Fruit fly (Drosophila melanogaster) whole organism, pupa: Measurements from ENCODE around the gene PolI.

ENCODE experiments used
- CG10348 ChIP-seq: fragments of 200-800 bp; sonication (Bioruptor generic); IDR thresholded peaks from 2 replicates; pipeline ENCODE4 v1.3.6; 2022; ENCODE audit warnings: missing biosample characterization, missing genetic modification characterization
- CG12605 ChIP-seq: fragments of 200-800 bp; sonication (Bioruptor generic); IDR thresholded peaks from 2 replicates; pipeline ENCODE4 v1.3.6; 2022; ENCODE audit warnings: missing biosample characterization, missing genetic modification characterization
- CG13204 ChIP-seq: fragments of 200-800 bp; sonication (Bioruptor generic); optimal IDR thresholded peaks from 2 replicates; lab custom pipeline; 2018; ENCODE audit warnings: missing biosample characterization, mild to moderate bottlenecking, missing genetic modification characterization, moderate library complexity
- CG14655 ChIP-seq: fragments of 200-800 bp; sonication (Bioruptor generic); optimal IDR thresholded peaks from 3 replicates; lab custom pipeline; 2017; ENCODE audit warnings: mild to moderate bottlenecking, missing biosample characterization, missing genetic modification reagents, missing genetic modification characterization
- CG15710 ChIP-seq: fragments of 200-800 bp; sonication (Bioruptor generic); optimal IDR thresholded peaks from 2 replicates; lab custom pipeline; 2018; ENCODE audit warnings: missing biosample characterization, mild to moderate bottlenecking, missing genetic modification characterization, moderate library complexity
- CG17806 ChIP-seq: fragments of 200-800 bp; sonication (Bioruptor generic); optimal IDR thresholded peaks from 2 replicates; lab custom pipeline; 2018; ENCODE audit warnings: missing biosample characterization, mild to moderate bottlenecking, missing genetic modification characterization, moderate library complexity
- CG32121 ChIP-seq: fragments of 200-800 bp; sonication (Bioruptor generic); IDR thresholded peaks from 2 replicates; pipeline ENCODE4 v1.3.6; 2022; ENCODE audit warnings: missing biosample characterization, missing genetic modification characterization
- CG34367 ChIP-seq: fragments of 200-800 bp; sonication (Bioruptor generic); optimal IDR thresholded peaks from 2 replicates; lab custom pipeline; 2018; ENCODE audit warnings: missing biosample characterization, mild to moderate bottlenecking, missing genetic modification characterization
- CG4496 ChIP-seq: fragments of 200-800 bp; sonication (Bioruptor generic); IDR thresholded peaks from 3 replicates; pipeline ENCODE4 v1.3.6; 2022; ENCODE audit warnings: missing biosample characterization, missing genetic modification characterization
- CG8159 ChIP-seq: fragments of 200-800 bp; sonication (Bioruptor generic); optimal IDR thresholded peaks from 3 replicates; lab custom pipeline; 2018; ENCODE audit warnings: missing biosample characterization, mild to moderate bottlenecking, missing genetic modification characterization, moderate library complexity
- CG8301 ChIP-seq: fragments of 200-800 bp; sonication (Bioruptor generic); optimal IDR thresholded peaks from 2 replicates; lab custom pipeline; 2018; ENCODE audit warnings: missing biosample characterization, mild to moderate bottlenecking, missing genetic modification characterization
- CG9948 ChIP-seq: fragments of 200-800 bp; sonication (Bioruptor generic); optimal IDR thresholded peaks from 2 replicates; lab custom pipeline; 2018; ENCODE audit warnings: missing biosample characterization, mild to moderate bottlenecking, missing genetic modification characterization, moderate library complexity
- D1 ChIP-seq: fragments of 200-800 bp; sonication (Bioruptor generic); optimal IDR thresholded peaks from 2 replicates; lab custom pipeline; 2018; ENCODE audit warnings: missing biosample characterization, mild to moderate bottlenecking, missing genetic modification characterization, moderate library complexity
- EcR ChIP-seq: fragments of 200-800 bp; sonication (Bioruptor generic); optimal IDR thresholded peaks from 3 replicates; lab custom pipeline; 2019; ENCODE audit warnings: missing biosample characterization, missing genetic modification characterization, mild to moderate bottlenecking, moderate library complexity, missing genetic modification reagents
- Ets98B ChIP-seq: fragments of 200-800 bp; sonication (Bioruptor generic); IDR thresholded peaks from 2 replicates; pipeline ENCODE4 v1.3.6; 2022; ENCODE audit warnings: missing biosample characterization, missing genetic modification characterization
- Pif1A ChIP-seq: fragments of 200-800 bp; sonication (Bioruptor generic); optimal IDR thresholded peaks from 3 replicates; lab custom pipeline; 2016; ENCODE audit warnings: missing biosample characterization, missing genetic modification characterization
- Pif1B ChIP-seq: fragments of 200-800 bp; sonication (Bioruptor generic); optimal IDR thresholded peaks from 3 replicates; lab custom pipeline; 2016; ENCODE audit warnings: missing biosample characterization, missing genetic modification characterization
- Snoo ChIP-seq: fragments of 200-800 bp; sonication (Bioruptor generic); optimal IDR thresholded peaks from 3 replicates; lab custom pipeline; 2017; ENCODE audit warnings: missing biosample characterization, mild to moderate bottlenecking, missing genetic modification characterization, inconsistent platforms
- fd96Ca ChIP-seq: fragments of 200-800 bp; sonication (Bioruptor generic); IDR thresholded peaks from 3 replicates; pipeline ENCODE4 v1.3.6; 2022; ENCODE audit warnings: missing biosample characterization, missing genetic modification characterization
- gl ChIP-seq: fragments of 200-800 bp; sonication (Bioruptor generic); optimal IDR thresholded peaks from 2 replicates; lab custom pipeline; 2018; ENCODE audit warnings: missing biosample characterization, mild to moderate bottlenecking, missing genetic modification characterization
- rn ChIP-seq: fragments of 200-800 bp; sonication (Bioruptor generic); IDR thresholded peaks from 2 replicates; pipeline ENCODE4 v1.3.6; 2022; ENCODE audit warnings: missing biosample characterization, missing genetic modification characterization

PolI gene

DNA sequence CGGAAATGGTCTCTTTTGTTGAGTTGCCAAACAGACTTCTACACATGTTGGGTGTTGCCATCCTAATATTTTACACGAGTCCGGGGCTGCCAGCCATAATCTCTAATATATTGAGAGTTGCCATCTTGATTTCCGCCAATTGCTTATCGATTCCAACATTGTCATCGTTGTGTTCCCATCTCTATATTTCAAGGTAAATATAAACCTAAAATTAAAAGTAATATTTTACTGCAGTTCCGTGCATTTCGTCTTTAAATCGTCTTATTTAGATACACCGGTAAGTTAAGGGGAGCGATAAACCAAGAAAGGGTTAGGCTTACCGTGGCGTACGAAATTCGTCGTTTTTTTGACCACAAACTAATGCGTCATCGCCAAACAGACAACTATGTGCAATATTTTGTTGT, at the start of gene PolI:
TSS of gene PolI (plus strand) at position 138 of the 404 bp plus-strand sequence.
- no peak for TF ChIP-seq Pif1B (GFP tag; lab: Kevin White, UChicago)
- no peak for TF ChIP-seq fd96Ca (GFP tag; lab: Robert Waterston, UW)
- no peak for TF ChIP-seq D1 (tag; lab: Kevin White, UChicago)
- no peak for TF ChIP-seq CG8301 (tag; lab: Kevin White, UChicago)
- TF ChIP-seq Ets98B (GFP tag; lab: Robert Waterston, UW): no peak
- no peak for TF ChIP-seq CG13204 (GFP tag; lab: Kevin White, UChicago)
- TF ChIP-seq rn (GFP tag; lab: Robert Waterston, UW): no peak
- TF ChIP-seq CG9948 (tag; lab: Kevin White, UChicago): no peak
- no peak for TF ChIP-seq EcR (GFP tag; lab: Kevin White, UChicago)
- TF ChIP-seq CG12605 (GFP tag; lab: Robert Waterston, UW): no peak
- TF ChIP-seq CG32121 (GFP tag; lab: Robert Waterston, UW): no peak
- TF ChIP-seq gl (tag; lab: Kevin White, UChicago): no peak
- no peak for TF ChIP-seq Snoo (tag; lab: Kevin White, UChicago)
- TF ChIP-seq CG8159 (tag; lab: Kevin White, UChicago): no peak
- TF ChIP-seq CG15710: no peak
- no peak for TF ChIP-seq CG4496 (GFP tag; lab: Robert Waterston, UW)
- TF ChIP-seq CG14655 (GFP tag; lab: Kevin White, UChicago): no peak
- no peak for TF ChIP-seq CG17806 (tag; lab: Kevin White, UChicago)
- TF ChIP-seq CG34367 (tag; lab: Kevin White, UChicago): no peak
- no peak for TF ChIP-seq CG10348

DNA sequence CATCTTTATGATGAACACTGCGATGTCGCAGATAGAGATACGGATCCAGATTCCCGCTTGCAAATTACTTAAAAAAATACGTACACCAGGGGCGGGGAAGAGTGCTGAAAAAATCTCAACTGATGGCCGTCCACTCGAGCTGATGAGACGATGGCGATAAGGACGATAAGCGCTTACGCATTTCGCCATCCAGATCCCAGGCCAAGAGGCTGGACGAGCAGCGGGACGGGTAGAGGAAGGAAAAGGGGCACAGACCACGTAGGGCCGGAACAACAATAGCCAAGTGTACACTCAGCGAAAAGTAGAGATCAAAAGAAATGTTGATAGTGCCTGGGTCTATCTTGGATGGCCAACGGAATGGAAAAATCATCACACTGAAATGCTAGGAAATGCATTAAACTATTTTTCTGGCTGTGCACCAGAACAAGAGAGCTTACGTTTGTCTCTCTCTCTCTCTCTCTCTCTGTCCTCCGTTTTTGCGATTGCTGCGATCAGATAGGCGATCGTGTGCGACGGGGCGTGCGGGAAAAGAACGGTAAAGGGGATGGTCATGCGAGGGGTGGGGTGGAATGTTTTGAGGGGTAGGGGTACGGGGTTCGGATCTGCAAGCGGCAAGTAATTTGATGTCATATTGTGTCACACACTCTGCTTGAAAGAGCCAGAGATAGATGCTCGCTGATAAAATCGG, 45.7 kb upstream of the PolI start:
- TF ChIP-seq CG9948 (tag; lab: Kevin White, UChicago): no peak
- TF ChIP-seq CG8159 (tag; lab: Kevin White, UChicago): peak; percentile 27
- TF ChIP-seq CG32121 (GFP tag; lab: Robert Waterston, UW): no peak
- TF ChIP-seq fd96Ca (GFP tag; lab: Robert Waterston, UW): 0 out of 3 replicates have a peak, but pooled peaks have one; percentile 9
- no peak for TF ChIP-seq CG13204 (GFP tag; lab: Kevin White, UChicago)
- no peak for TF ChIP-seq CG34367 (tag; lab: Kevin White, UChicago)
- peak; percentile 7 for TF ChIP-seq CG17806 (tag; lab: Kevin White, UChicago)
- TF ChIP-seq Ets98B (GFP tag; lab: Robert Waterston, UW): no peak
- TF ChIP-seq D1 (tag; lab: Kevin White, UChicago): no peak
- TF ChIP-seq Snoo (tag; lab: Kevin White, UChicago): no peak
- no peak for TF ChIP-seq CG14655 (GFP tag; lab: Kevin White, UChicago)
- TF ChIP-seq Pif1B (GFP tag; lab: Kevin White, UChicago): no peak
- TF ChIP-seq EcR (GFP tag; lab: Kevin White, UChicago): no peak
- TF ChIP-seq CG4496 (GFP tag; lab: Robert Waterston, UW): no peak
- no peak for TF ChIP-seq CG8301 (tag; lab: Kevin White, UChicago)
- TF ChIP-seq, all 21 proteins: peak for 3

DNA sequence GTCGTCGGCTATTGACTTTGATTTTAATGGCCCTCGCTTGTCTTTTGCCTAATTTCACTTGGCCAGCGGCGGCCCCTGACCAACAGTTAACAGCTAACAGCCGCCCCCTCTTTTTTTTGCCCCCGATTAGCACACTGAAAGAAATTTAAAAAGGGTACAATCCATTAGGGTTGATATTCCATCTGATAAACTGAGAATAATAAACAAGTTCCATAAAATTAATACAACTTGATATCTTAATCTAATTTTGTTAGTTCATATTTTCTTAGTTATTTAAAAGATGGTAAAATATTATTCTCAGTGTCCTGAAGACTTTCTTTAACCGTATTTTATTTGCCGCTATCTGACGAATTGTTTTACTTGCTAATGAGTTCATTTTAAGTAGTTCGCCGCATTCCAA, 43.8 kb upstream of the PolI start:
- TF ChIP-seq CG32121 (GFP tag; lab: Robert Waterston, UW): no peak
- no peak for TF ChIP-seq Ets98B (GFP tag; lab: Robert Waterston, UW)
- no peak for TF ChIP-seq CG10348
- no peak for TF ChIP-seq gl (tag; lab: Kevin White, UChicago)
- no peak for TF ChIP-seq CG8159 (tag; lab: Kevin White, UChicago)
- TF ChIP-seq CG8301 (tag; lab: Kevin White, UChicago): no peak
- TF ChIP-seq CG17806 (tag; lab: Kevin White, UChicago): no peak
- no peak for TF ChIP-seq EcR (GFP tag; lab: Kevin White, UChicago)
- no peak for TF ChIP-seq Pif1A
- no peak for TF ChIP-seq fd96Ca (GFP tag; lab: Robert Waterston, UW)
- TF ChIP-seq CG14655 (GFP tag; lab: Kevin White, UChicago): no peak

DNA sequence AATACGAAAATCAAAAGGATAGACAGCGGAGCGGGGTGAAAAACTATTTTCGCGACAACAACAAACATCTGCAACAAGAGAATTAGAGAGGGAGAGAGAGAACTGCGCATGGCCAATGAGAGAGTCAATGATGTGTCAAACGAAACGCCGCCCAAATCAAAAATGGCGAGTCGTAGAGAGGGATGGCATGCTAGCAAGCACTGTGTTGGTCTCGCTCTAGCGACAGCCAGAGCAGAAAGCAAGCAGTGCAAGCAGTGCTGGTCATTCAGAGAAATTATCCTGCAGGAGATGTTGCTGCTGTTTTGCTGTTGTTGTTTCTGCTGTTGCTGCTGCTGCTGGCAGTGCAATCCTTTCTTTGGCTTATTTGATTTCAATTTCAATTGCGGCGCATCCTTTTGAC, 42.4 kb upstream of the PolI start:
- no peak for TF ChIP-seq CG13204 (GFP tag; lab: Kevin White, UChicago)
- TF ChIP-seq Ets98B (GFP tag; lab: Robert Waterston, UW): no peak
- TF ChIP-seq CG17806 (tag; lab: Kevin White, UChicago): no peak
- TF ChIP-seq EcR (GFP tag; lab: Kevin White, UChicago): no peak
- no peak for TF ChIP-seq CG9948 (tag; lab: Kevin White, UChicago)
- no peak for TF ChIP-seq CG4496 (GFP tag; lab: Robert Waterston, UW)
- no peak for TF ChIP-seq CG10348
- TF ChIP-seq CG32121 (GFP tag; lab: Robert Waterston, UW): 0 out of 2 replicates have a peak, but pooled peaks have one; percentile 30
- no peak for TF ChIP-seq Pif1B (GFP tag; lab: Kevin White, UChicago)
- no peak for TF ChIP-seq CG12605 (GFP tag; lab: Robert Waterston, UW)
- no peak for TF ChIP-seq Pif1A
- TF ChIP-seq CG8159 (tag; lab: Kevin White, UChicago): no peak
- no peak for TF ChIP-seq D1 (tag; lab: Kevin White, UChicago)
- no peak for TF ChIP-seq CG34367 (tag; lab: Kevin White, UChicago)
- no peak for TF ChIP-seq Snoo (tag; lab: Kevin White, UChicago)
- no peak for TF ChIP-seq gl (tag; lab: Kevin White, UChicago)
- 0 out of 3 replicates have a peak, but pooled peaks have one; percentile 24 for TF ChIP-seq fd96Ca (GFP tag; lab: Robert Waterston, UW)

DNA sequence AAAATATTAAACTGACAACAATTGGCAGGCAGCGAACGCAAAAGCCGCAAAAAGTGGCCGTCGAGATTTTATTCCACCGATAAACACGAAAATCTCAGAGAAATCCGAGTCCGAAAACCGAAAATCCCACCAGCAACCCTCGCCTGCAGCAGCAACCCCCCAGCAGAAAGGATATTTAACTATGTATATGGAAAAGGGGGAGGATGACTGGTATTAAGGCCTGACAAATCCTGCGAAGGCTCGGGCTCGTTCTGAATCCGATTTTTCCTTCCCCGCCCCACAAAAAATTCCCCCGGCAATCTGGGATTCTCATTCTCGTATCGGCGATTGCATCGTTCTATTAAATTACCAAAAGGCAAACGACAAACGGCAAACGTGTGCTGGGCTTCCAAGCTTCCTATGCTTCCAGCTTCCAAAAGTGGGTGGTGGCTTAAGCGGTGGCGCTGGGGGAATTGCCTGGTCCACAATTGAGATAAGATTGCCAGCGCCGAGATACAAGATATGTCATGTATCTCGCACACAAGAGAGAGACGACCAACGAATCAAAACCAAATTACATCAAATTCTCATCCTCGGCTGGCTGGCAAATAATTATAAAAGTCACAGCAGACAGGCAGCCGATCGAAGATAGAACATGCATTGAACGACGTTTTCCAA, 40.9 kb upstream of the PolI start:
- TF ChIP-seq CG8301 (tag; lab: Kevin White, UChicago): no peak
